Fruit fly (Drosophila melanogaster): ENCODE measurements around the gene Set.

Set gene

dm6 chr3R:15250454-15250853 lies 12.9 kb upstream of the Set start (continued):
- TF ChIP-seq pan (optimal IDR thresholded peaks at IDR 0.05) (no peak), pan (GFP tag; optimal IDR thresholded peaks at IDR 0.05 in 1 of 2, IDR thresholded peaks at IDR 0.05 in 1 of 2) (peak in 1 of 2 experiments; percentile 75), Bgb (GFP tag; IDR thresholded peaks at IDR 0.05; ENCODE audit: partially characterized antibody) (no peak), gt (GFP tag; IDR thresholded peaks at IDR 0.05) (0 out of 2 replicates have a peak, but pooled peaks have one; percentile 14), CG4328 (GFP tag; optimal IDR thresholded peaks at IDR 0.05) (peak; percentile 25), eve (GFP tag; optimal IDR thresholded peaks at IDR 0.05) (no peak), CG2116 (GFP tag; optimal IDR thresholded peaks at IDR 0.05) (peak; percentile 25), klu (GFP tag; IDR thresholded peaks at IDR 0.05) (peak; percentile 59; the same call in 1 of the 2 replicates), cwo (GFP tag; optimal IDR thresholded peaks at IDR 0.05) (peak; percentile 72), CG5245 (GFP tag; optimal IDR thresholded peaks at IDR 0.05) (no peak), jumu (GFP tag; optimal IDR thresholded peaks at IDR 0.05) (no peak), CG15479 (GFP tag; optimal IDR thresholded peaks at IDR 0.05) (no peak), CG11560 (tag; IDR thresholded peaks at IDR 0.05) (no peak), CG9215 (GFP tag; IDR thresholded peaks at IDR 0.05) (peak; percentile 70), CG9932 (GFP tag; IDR thresholded peaks at IDR 0.05) (peak; percentile 81), CG8478 (optimal IDR thresholded peaks at IDR 0.05) (no peak), CG13123 (GFP tag; optimal IDR thresholded peaks at IDR 0.05) (no peak), CG12299 (tag; optimal IDR thresholded peaks at IDR 0.05) (peak; percentile 71), az2 (GFP tag; optimal IDR thresholded peaks at IDR 0.05) (peak; percentile 34), nerfin-1 (tag; optimal IDR thresholded peaks at IDR 0.05) (no peak), ash1 (GFP tag; optimal IDR thresholded peaks at IDR 0.05) (no peak), CG15073 (GFP tag; optimal IDR thresholded peaks at IDR 0.05) (no peak), CG13287 (GFP tag; IDR thresholded peaks at IDR 0.05; ENCODE audit: partially characterized antibody) (no peak), ems (GFP tag; optimal IDR thresholded peaks at IDR 0.05) (peak; percentile 7), wdn (GFP tag; IDR thresholded peaks at IDR 0.05) (peak; percentile 64; the same call in 1 of the 2 replicates), Spps (tag; optimal IDR thresholded peaks at IDR 0.05) (no peak), gsb-n (tag; optimal IDR thresholded peaks at IDR 0.05) (no peak), Hr51 (GFP tag; optimal IDR thresholded peaks at IDR 0.05) (peak in 1 of 2 experiments; percentile 30), pfk (GFP tag; optimal IDR thresholded peaks at IDR 0.05) (no peak), CG18764 (GFP tag; optimal IDR thresholded peaks at IDR 0.05) (no peak), ftz-f1 (GFP tag; optimal IDR thresholded peaks at IDR 0.05) (no peak), CG14667 (GFP tag; IDR thresholded peaks at IDR 0.05) (0 out of 2 replicates have a peak, but pooled peaks have one; percentile 20), dysf (GFP tag; IDR thresholded peaks at IDR 0.05) (peak; percentile 82), nau (GFP tag; optimal IDR thresholded peaks at IDR 0.05) (no peak), CG2712 (tag; optimal IDR thresholded peaks at IDR 0.05) (peak; percentile 73), hkb (optimal IDR thresholded peaks at IDR 0.05) (no peak), hkb (GFP tag; IDR thresholded peaks at IDR 0.05) (peak; percentile 85), CG6254 (GFP tag; optimal IDR thresholded peaks at IDR 0.05) (no peak), Atf3 (GFP tag; optimal IDR thresholded peaks at IDR 0.05) (no peak), sc (optimal IDR thresholded peaks at IDR 0.05) (no peak), sc (GFP tag; optimal IDR thresholded peaks at IDR 0.05) (no peak), lola (GFP tag; optimal IDR thresholded peaks at IDR 0.05) (peak in 1 of 3 experiments; percentile 3), dan (GFP tag; IDR thresholded peaks at IDR 0.05) (no peak), onecut (GFP tag; IDR thresholded peaks at IDR 0.05) (peak; percentile 51), Hsf (GFP tag; optimal IDR thresholded peaks at IDR 0.05) (peak; percentile 45), pum (GFP tag; optimal IDR thresholded peaks at IDR 0.05) (no peak), unc-4 (GFP tag; IDR thresholded peaks at IDR 0.05; ENCODE audit: partially characterized antibody) (no peak), CG30403 (GFP tag; optimal IDR thresholded peaks at IDR 0.05) (no peak), mam (GFP tag; optimal IDR thresholded peaks at IDR 0.05) (peak; percentile 0), Dek (tag; optimal IDR thresholded peaks at IDR 0.05) (peak; percentile 74), CG4282 (GFP tag; optimal IDR thresholded peaks at IDR 0.05) (no peak), CG4730 (GFP tag; IDR thresholded peaks at IDR 0.05) (peak; percentile 62)

Data from whole organism, embryonic.